Worm (Caenorhabditis elegans) whole organism, late embryonic: ENCODE data around the gene cutl-19.

Experiments
- C08G9.2 ChIP-seq: sonication (generic microtip); optimal IDR thresholded peaks from 2 replicates; lab custom pipeline; 2016; ENCODE audit warnings: mild to moderate bottlenecking, missing genetic modification characterization, moderate library complexity, missing compliant biosample characterization
- C38D4.7 ChIP-seq: fragments of 200-800 bp; sonication (Bioruptor generic); optimal IDR thresholded peaks from 2 replicates; lab custom pipeline; 2018; ENCODE audit warnings: mild to moderate bottlenecking, missing genetic modification characterization, moderate library complexity, missing compliant biosample characterization
- F13H6.1 ChIP-seq: sonication (generic microtip); optimal IDR thresholded peaks from 2 replicates; lab custom pipeline; 2016; ENCODE audit warnings: missing genetic modification characterization, missing compliant biosample characterization
- K02D7.2 ChIP-seq: sonication (generic microtip); optimal IDR thresholded peaks from 2 replicates; lab custom pipeline; 2017; ENCODE audit warnings: mild to moderate bottlenecking, missing genetic modification characterization, missing compliant biosample characterization
- K09A11.1 ChIP-seq: sonication (generic microtip); optimal IDR thresholded peaks from 2 replicates; lab custom pipeline; 2017; ENCODE audit warnings: antibody characterized with exemption, mild to moderate bottlenecking, missing genetic modification characterization, missing compliant biosample characterization; ENCODE audit not compliant: insufficient read depth
- T23F11.4 ChIP-seq: fragments of 200-800 bp; sonication (Bioruptor generic); optimal IDR thresholded peaks from 2 replicates; lab custom pipeline; 2018; ENCODE audit warnings: mild to moderate bottlenecking, missing genetic modification characterization, missing compliant biosample characterization
- ahr-1 ChIP-seq: sonication (generic microtip); optimal IDR thresholded peaks from 2 replicates; lab custom pipeline; 2016; ENCODE audit warnings: missing genetic modification characterization, missing compliant biosample characterization
- ama-1 ChIP-seq: fragments of 150-350 bp; optimal IDR thresholded peaks from 2 replicates; lab custom pipeline; 2014
- ceh-18 ChIP-seq: sonication (generic microtip); optimal IDR thresholded peaks from 2 replicates; lab custom pipeline; 2016; ENCODE audit warnings: missing genetic modification characterization, missing compliant biosample characterization
- ceh-19 ChIP-seq: fragments of 200-800 bp; sonication (Bioruptor generic); optimal IDR thresholded peaks from 2 replicates; lab custom pipeline; 2018; ENCODE audit warnings: mild to moderate bottlenecking, missing genetic modification characterization, missing compliant biosample characterization
- ceh-2 ChIP-seq: sonication (generic microtip); optimal IDR thresholded peaks from 2 replicates; lab custom pipeline; 2016; ENCODE audit warnings: missing genotype, missing genetic modification characterization, missing compliant biosample characterization
- ceh-22 ChIP-seq: sonication (generic microtip); optimal IDR thresholded peaks from 2 replicates; lab custom pipeline; 2017; ENCODE audit warnings: missing biosample characterization, missing genetic modification characterization
- ceh-30 ChIP-seq: fragments of 150-350 bp; optimal IDR thresholded peaks from 2 replicates; lab custom pipeline; 2014; ENCODE audit warnings: missing biosample characterization, missing genetic modification characterization
- ceh-34 ChIP-seq: sonication (generic microtip); optimal IDR thresholded peaks from 2 replicates; lab custom pipeline; 2016; ENCODE audit warnings: mild to moderate bottlenecking, missing genetic modification characterization, missing compliant biosample characterization
- ceh-48 ChIP-seq: sonication (generic microtip); optimal IDR thresholded peaks from 2 replicates; lab custom pipeline; 2016; ENCODE audit warnings: missing genetic modification characterization, inconsistent platforms, missing compliant biosample characterization
- ceh-6 ChIP-seq: fragments of 200-800 bp; sonication (Bioruptor generic); optimal IDR thresholded peaks from 2 replicates; lab custom pipeline; 2018; ENCODE audit warnings: mild to moderate bottlenecking, missing genetic modification characterization, missing compliant biosample characterization
- ceh-9 ChIP-seq: sonication (generic microtip); optimal IDR thresholded peaks from 2 replicates; lab custom pipeline; 2016; ENCODE audit warnings: mild to moderate bottlenecking, missing genetic modification characterization, inconsistent platforms, missing compliant biosample characterization
- dmd-4 ChIP-seq: sonication (generic microtip); optimal IDR thresholded peaks from 2 replicates; lab custom pipeline; 2016; ENCODE audit warnings: borderline replicate concordance, missing genetic modification characterization, missing compliant biosample characterization
- dve-1 ChIP-seq: sonication (generic microtip); optimal IDR thresholded peaks from 2 replicates; lab custom pipeline; 2017; ENCODE audit warnings: antibody characterized with exemption, mild to moderate bottlenecking, missing genetic modification characterization, missing compliant biosample characterization
- elt-2 ChIP-seq: sonication (generic microtip); optimal IDR thresholded peaks from 2 replicates; lab custom pipeline; 2016; ENCODE audit warnings: missing genetic modification reagents, missing genetic modification characterization, missing compliant biosample characterization
- elt-4 ChIP-seq: sonication (generic microtip); optimal IDR thresholded peaks from 2 replicates; lab custom pipeline; 2016; ENCODE audit warnings: missing genetic modification characterization, missing compliant biosample characterization
- eyg-1 ChIP-seq: sonication (generic microtip); optimal IDR thresholded peaks from 2 replicates; lab custom pipeline; 2016; ENCODE audit warnings: missing genotype, missing genetic modification characterization, missing compliant biosample characterization
- fax-1 ChIP-seq: sonication (generic microtip); optimal IDR thresholded peaks from 2 replicates; lab custom pipeline; 2016; ENCODE audit warnings: missing genotype, missing genetic modification characterization, missing compliant biosample characterization
- fkh-10 ChIP-seq: fragments of 150-350 bp; optimal IDR thresholded peaks from 2 replicates; lab custom pipeline; 2014; ENCODE audit warnings: missing biosample characterization, missing genetic modification reagents, missing genetic modification characterization
- fkh-6 ChIP-seq: sonication (generic microtip); optimal IDR thresholded peaks from 2 replicates; lab custom pipeline; 2016; ENCODE audit warnings: missing genetic modification characterization, missing compliant biosample characterization
- gmeb-2 ChIP-seq: sonication (generic microtip); optimal IDR thresholded peaks from 2 replicates; lab custom pipeline; 2016; ENCODE audit warnings: missing genetic modification characterization, inconsistent platforms, missing compliant biosample characterization
- hlh-15 ChIP-seq: sonication (generic microtip); optimal IDR thresholded peaks from 2 replicates; lab custom pipeline; 2016; ENCODE audit warnings: missing genetic modification characterization, missing compliant biosample characterization
- hlh-30 ChIP-seq: sonication (generic microtip); optimal IDR thresholded peaks from 2 replicates; lab custom pipeline; 2017; ENCODE audit warnings: antibody characterized with exemption, missing genetic modification characterization, missing compliant biosample characterization; ENCODE audit not compliant: insufficient read depth
- hlh-8 ChIP-seq: sonication (generic microtip); optimal IDR thresholded peaks from 2 replicates; lab custom pipeline; 2016; ENCODE audit warnings: missing genotype, missing genetic modification characterization, missing compliant biosample characterization
- lim-6 ChIP-seq: sonication (generic microtip); optimal IDR thresholded peaks from 2 replicates; lab custom pipeline; 2016; ENCODE audit warnings: missing genetic modification characterization, missing compliant biosample characterization
- madf-2 ChIP-seq: sonication (generic microtip); optimal IDR thresholded peaks from 2 replicates; lab custom pipeline; 2017; ENCODE audit warnings: missing genetic modification characterization, missing compliant biosample characterization
- mec-3 ChIP-seq: sonication (generic microtip); optimal IDR thresholded peaks from 2 replicates; lab custom pipeline; 2016; ENCODE audit warnings: borderline replicate concordance, missing genetic modification characterization, missing compliant biosample characterization
- nhr-11 ChIP-seq: fragments of 150-350 bp; optimal IDR thresholded peaks from 2 replicates; lab custom pipeline; 2014; ENCODE audit warnings: missing biosample characterization, missing genetic modification characterization
- nhr-232 ChIP-seq: sonication (generic microtip); optimal IDR thresholded peaks from 2 replicates; lab custom pipeline; 2016; ENCODE audit warnings: missing genetic modification characterization, missing compliant biosample characterization
- npax-4 ChIP-seq: sonication (generic microtip); optimal IDR thresholded peaks from 2 replicates; lab custom pipeline; 2016; ENCODE audit warnings: missing genetic modification characterization, missing compliant biosample characterization
- pag-3 ChIP-seq: sonication (generic microtip); optimal IDR thresholded peaks from 2 replicates; lab custom pipeline; 2016; ENCODE audit warnings: missing compliant biosample characterization, missing genetic modification characterization, borderline replicate concordance
- pat-9 ChIP-seq: fragments of 200-800 bp; sonication (Bioruptor generic); optimal IDR thresholded peaks from 2 replicates; lab custom pipeline; 2018; ENCODE audit warnings: mild to moderate bottlenecking, missing genetic modification characterization, moderate library complexity, missing compliant biosample characterization
- pha-2 ChIP-seq: sonication (generic microtip); optimal IDR thresholded peaks from 2 replicates; lab custom pipeline; 2017; ENCODE audit warnings: mild to moderate bottlenecking, missing genetic modification characterization, missing compliant biosample characterization
- pha-4 ChIP-seq: fragments of 150-350 bp; optimal IDR thresholded peaks from 2 replicates; lab custom pipeline; 2018; ENCODE audit warnings: missing biosample characterization, missing genetic modification reagents, missing genetic modification characterization
- ref-2 ChIP-seq: sonication (generic microtip); optimal IDR thresholded peaks from 2 replicates; lab custom pipeline; 2016; ENCODE audit warnings: missing genetic modification characterization, missing compliant biosample characterization
- sdc-2 ChIP-seq: sonication (generic microtip); optimal IDR thresholded peaks from 2 replicates; lab custom pipeline; 2016; ENCODE audit warnings: missing genotype, missing genetic modification characterization, missing compliant biosample characterization
- sox-2 ChIP-seq: fragments of 200-800 bp; sonication (Bioruptor generic); IDR thresholded peaks from 2 replicates; pipeline ENCODE4 v1.3.6; 2022; ENCODE audit warnings: missing genetic modification reagents, missing genetic modification characterization, missing compliant biosample characterization
- sox-4 ChIP-seq: sonication (generic microtip); optimal IDR thresholded peaks from 2 replicates; lab custom pipeline; 2017; ENCODE audit warnings: mild to moderate bottlenecking, missing genetic modification characterization, inconsistent platforms, missing compliant biosample characterization
- syd-9 ChIP-seq: sonication (generic microtip); optimal IDR thresholded peaks from 2 replicates; lab custom pipeline; 2016; ENCODE audit warnings: mild to moderate bottlenecking, missing genetic modification characterization, moderate library complexity, missing compliant biosample characterization
- tbx-7 ChIP-seq: sonication (generic microtip); optimal IDR thresholded peaks from 2 replicates; lab custom pipeline; 2016; ENCODE audit warnings: missing genotype, missing genetic modification characterization, missing compliant biosample characterization
- ttx-3 ChIP-seq: sonication (generic microtip); optimal IDR thresholded peaks from 2 replicates; lab custom pipeline; 2016; ENCODE audit warnings: missing genetic modification reagents, missing genetic modification characterization, missing compliant biosample characterization
- unc-42 ChIP-seq: sonication (generic microtip); optimal IDR thresholded peaks from 2 replicates; lab custom pipeline; 2016; ENCODE audit warnings: missing genotype, missing genetic modification characterization, missing compliant biosample characterization
- unc-55 ChIP-seq: sonication (generic microtip); optimal IDR thresholded peaks from 2 replicates; lab custom pipeline; 2017; ENCODE audit warnings: missing biosample characterization, missing genetic modification reagents, missing genetic modification characterization
- unc-86 ChIP-seq: sonication (generic microtip); optimal IDR thresholded peaks from 2 replicates; lab custom pipeline; 2016; ENCODE audit warnings: missing genetic modification characterization, missing compliant biosample characterization
- zip-5 ChIP-seq: sonication (generic microtip); optimal IDR thresholded peaks from 2 replicates; lab custom pipeline; 2016; ENCODE audit warnings: missing genetic modification characterization, missing compliant biosample characterization
- ztf-16 ChIP-seq: sonication (generic microtip); optimal IDR thresholded peaks from 2 replicates; lab custom pipeline; 2017; ENCODE audit warnings: missing genetic modification characterization, missing compliant biosample characterization

cutl-19 gene

ce11 chrIII:5173139-5173538 lies 44.3 kb downstream of the cutl-19 start, which contains the start of gene emb-1:
TSS of gene emb-1 (plus strand) at chrIII:5173439.
- no peak for TF ChIP-seq eyg-1 (tag; lab: Kevin White, UChicago)
- TF ChIP-seq syd-9 (tag; lab: Kevin White, UChicago): no peak
- TF ChIP-seq sox-4 (tag; lab: Kevin White, UChicago): no peak
- TF ChIP-seq ceh-6 (GFP tag; lab: Kevin White, UChicago): no peak
- TF ChIP-seq, all 69 proteins: peak for 0

ce11 chrIII:5172470-5172869 lies 44.9 kb downstream of the cutl-19 start, which contains the start of gene K10D2.5:
TSS of gene K10D2.5 (plus strand) at chrIII:5172720.
- no peak for TF ChIP-seq ceh-22 (tag; lab: Kevin White, UChicago)
- TF ChIP-seq nhr-232: peak; percentile 25
- TF ChIP-seq ttx-3 (tag; lab: Kevin White, UChicago): no peak
- TF ChIP-seq madf-2 (tag; lab: Kevin White, UChicago): peak; percentile 80
- TF ChIP-seq eyg-1 (tag; lab: Kevin White, UChicago): peak; percentile 89
- no peak for TF ChIP-seq C38D4.7 (GFP tag; lab: Kevin White, UChicago)
- TF ChIP-seq fkh-6 (tag; lab: Kevin White, UChicago): peak; percentile 85
- peak; percentile 100 for TF ChIP-seq C08G9.2
- peak; percentile 94 for TF ChIP-seq ceh-34 (tag; lab: Kevin White, UChicago)
- TF ChIP-seq dmd-4 (tag; lab: Kevin White, UChicago): peak; percentile 87
- peak; percentile 84 for TF ChIP-seq elt-2 (tag; lab: Kevin White, UChicago)
- peak; percentile 91 for TF ChIP-seq elt-4
- peak; percentile 93 for TF ChIP-seq fax-1 (tag; lab: Kevin White, UChicago)
- peak; percentile 39 for TF ChIP-seq ceh-48 (tag; lab: Kevin White, UChicago)
- TF ChIP-seq lim-6 (tag; lab: Kevin White, UChicago): peak; percentile 96
- peak; percentile 23 for TF ChIP-seq sox-2 (GFP tag; lab: Robert Waterston, UW)
- peak; percentile 79 for TF ChIP-seq sdc-2 (tag; lab: Kevin White, UChicago)
- TF ChIP-seq gmeb-2 (tag; lab: Kevin White, UChicago): peak; percentile 55
- no peak for TF ChIP-seq pha-2 (tag; lab: Kevin White, UChicago)
- no peak for TF ChIP-seq npax-4 (tag; lab: Kevin White, UChicago)
- TF ChIP-seq zip-5 (tag; lab: Kevin White, UChicago): peak; percentile 92
- TF ChIP-seq mec-3 (tag; lab: Kevin White, UChicago): peak; percentile 98
- peak; percentile 80 for TF ChIP-seq ahr-1
- peak; percentile 99 for TF ChIP-seq tbx-7 (tag; lab: Kevin White, UChicago)
- no peak for TF ChIP-seq T23F11.4
- TF ChIP-seq K09A11.1: no peak
- TF ChIP-seq ceh-30 (tag; lab: Kevin White, UChicago): no peak
- no peak for TF ChIP-seq ceh-9
- no peak for TF ChIP-seq nhr-11
- peak; percentile 92 for TF ChIP-seq ztf-16 (tag; lab: Kevin White, UChicago)
- peak; percentile 78 for TF ChIP-seq unc-86
- peak; percentile 91 for TF ChIP-seq F13H6.1 (tag; lab: Kevin White, UChicago)
- TF ChIP-seq ceh-19 (GFP tag; lab: Kevin White, UChicago): peak; percentile 41
- peak; percentile 99 for TF ChIP-seq ref-2 (tag; lab: Kevin White, UChicago)
- peak; percentile 52 for TF ChIP-seq hlh-15 (tag; lab: Kevin White, UChicago)
- TF ChIP-seq pat-9 (tag; lab: Kevin White, UChicago): peak; percentile 15
- TF ChIP-seq ceh-18 (tag; lab: Kevin White, UChicago): peak; percentile 95
- TF ChIP-seq ceh-6 (GFP tag; lab: Kevin White, UChicago): peak; percentile 45
- no peak for TF ChIP-seq ama-1 (lab: Kevin White, UChicago)
- TF ChIP-seq hlh-30 (tag; lab: Kevin White, UChicago): peak; percentile 23
- peak; percentile 87 for TF ChIP-seq unc-42
- peak; percentile 78 for TF ChIP-seq pag-3 (tag; lab: Kevin White, UChicago)
- no peak for TF ChIP-seq unc-55 (GFP tag; lab: Kevin White, UChicago)
- TF ChIP-seq hlh-8 (tag; lab: Kevin White, UChicago): peak; percentile 95
- TF ChIP-seq K02D7.2 (tag; lab: Kevin White, UChicago): peak; percentile 60
- TF ChIP-seq syd-9 (tag; lab: Kevin White, UChicago): peak; percentile 82
- TF ChIP-seq pha-4: no peak
- no peak for TF ChIP-seq fkh-10
- peak; percentile 99 for TF ChIP-seq ceh-2 (tag; lab: Kevin White, UChicago)
- peak; percentile 69 for TF ChIP-seq dve-1 (tag; lab: Kevin White, UChicago)
